Comparison of ENCODE assay signal across 1 fruit fly cellular context in genomic region chrX:16384843-16385726, dm6.
TF ChIP-seq lines count a peak whose summit lies in the region.

Gene CG9992 (minus strand): TSS chrX:16384908.
Gene CG4239 (plus strand): TSS chrX:16385278.

TF ChIP-seq in whole organism, embryonic, 481 proteins besides CTCF, POLR2A, EP300 and RAD21 (continued from another document and continues in another):
- TF ChIP-seq CG10979 (tag; optimal IDR thresholded peaks at IDR 0.05; lab: Kevin White, UChicago), result peak; percentile 17
- peak; percentile 27 for TF ChIP-seq Ets97D (GFP tag; optimal IDR thresholded peaks at IDR 0.05; lab: Kevin White, UChicago)
- peak; percentile 53; the same call in 1 of the 2 replicates for TF ChIP-seq HLH3B (GFP tag; IDR thresholded peaks at IDR 0.05; lab: Robert Waterston, UW)
- no peak for TF ChIP-seq CG7928 (GFP tag; optimal IDR thresholded peaks at IDR 0.05; lab: Kevin White, UChicago)
- TF ChIP-seq Gsc (GFP tag; IDR thresholded peaks at IDR 0.05; lab: Robert Waterston, UW), result no peak
- no peak; the same call in 1 of the 2 replicates for TF ChIP-seq Ravus (GFP tag; IDR thresholded peaks at IDR 0.05; lab: Robert Waterston, UW)
- TF ChIP-seq CoRest (tag; optimal IDR thresholded peaks at IDR 0.05; lab: Kevin White, UChicago), result peak; percentile 85
- no peak for TF ChIP-seq bigmax (GFP tag; optimal IDR thresholded peaks at IDR 0.05; lab: Kevin White, UChicago)
- TF ChIP-seq CG6254 (GFP tag; optimal IDR thresholded peaks at IDR 0.05; lab: Kevin White, UChicago), result no peak
- peak; percentile 58 for TF ChIP-seq twi (tag; optimal IDR thresholded peaks at IDR 0.05; lab: Kevin White, UChicago)
- peak; percentile 45; the same call in 1 of the 3 replicates for TF ChIP-seq tgo (GFP tag; IDR thresholded peaks at IDR 0.05; lab: Robert Waterston, UW)
- peak; percentile 50 for TF ChIP-seq shn (GFP tag; optimal IDR thresholded peaks at IDR 0.05; lab: Kevin White, UChicago)
- TF ChIP-seq slp2 (GFP tag; optimal IDR thresholded peaks at IDR 0.05; lab: Kevin White, UChicago), result no peak
- TF ChIP-seq CG8281 (tag; optimal IDR thresholded peaks at IDR 0.05; lab: Kevin White, UChicago), result no peak
- no peak for TF ChIP-seq jing (GFP tag; optimal IDR thresholded peaks at IDR 0.05; lab: Kevin White, UChicago)
- TF ChIP-seq tll (GFP tag; optimal IDR thresholded peaks at IDR 0.05; lab: Kevin White, UChicago), result no peak
- TF ChIP-seq CG1529 (GFP tag; optimal IDR thresholded peaks at IDR 0.05; lab: Kevin White, UChicago), result no peak
- no peak for TF ChIP-seq tup (GFP tag; optimal IDR thresholded peaks at IDR 0.05; lab: Kevin White, UChicago)
- peak; percentile 48 for TF ChIP-seq Meics (GFP tag; optimal IDR thresholded peaks at IDR 0.05; lab: Kevin White, UChicago)
- TF ChIP-seq CG18262 (tag; optimal IDR thresholded peaks at IDR 0.05; lab: Kevin White, UChicago), result peak; percentile 36
- no peak for TF ChIP-seq insv (GFP tag; optimal IDR thresholded peaks at IDR 0.05; lab: Kevin White, UChicago)
- TF ChIP-seq psq (GFP tag; optimal IDR thresholded peaks at IDR 0.05; lab: Kevin White, UChicago), result no peak
- TF ChIP-seq CG1233 (GFP tag; optimal IDR thresholded peaks at IDR 0.05; lab: Kevin White, UChicago), result no peak
- TF ChIP-seq Nf-YA (GFP tag; IDR thresholded peaks at IDR 0.05; lab: Robert Waterston, UW), result no peak
- TF ChIP-seq zen (tag; optimal IDR thresholded peaks at IDR 0.05; lab: Kevin White, UChicago), result peak; percentile 68
- no peak for TF ChIP-seq Awh (GFP tag; IDR thresholded peaks at IDR 0.05; lab: Robert Waterston, UW)
- TF ChIP-seq corto (GFP tag; optimal IDR thresholded peaks at IDR 0.05; lab: Kevin White, UChicago), result no peak
- peak; percentile 46 for TF ChIP-seq CG18619 (GFP tag; optimal IDR thresholded peaks at IDR 0.05; lab: Kevin White, UChicago)
- peak; percentile 38; the same call in 1 of the 2 replicates for TF ChIP-seq CG8765 (GFP tag; IDR thresholded peaks at IDR 0.05; lab: Robert Waterston, UW)
- peak; percentile 71; the same call in 2 of the 3 replicates for TF ChIP-seq CG6791 (GFP tag; IDR thresholded peaks at IDR 0.05; lab: Robert Waterston, UW; ENCODE audit: partially characterized antibody)
- no peak for TF ChIP-seq fd102C (GFP tag; optimal IDR thresholded peaks at IDR 0.05; lab: Kevin White, UChicago)
- TF ChIP-seq CG43689 (GFP tag; IDR thresholded peaks at IDR 0.05; lab: Robert Waterston, UW), result no peak
- TF ChIP-seq zfh2 (GFP tag; optimal IDR thresholded peaks at IDR 0.05; lab: Kevin White, UChicago), result peak; percentile 69
- peak; percentile 75 for TF ChIP-seq CG11504 (tag; optimal IDR thresholded peaks at IDR 0.05; lab: Kevin White, UChicago)
- no peak for TF ChIP-seq ro (GFP tag; IDR thresholded peaks at IDR 0.05; lab: Robert Waterston, UW)
- TF ChIP-seq CG2678 (tag; optimal IDR thresholded peaks at IDR 0.05; lab: Kevin White, UChicago), result peak; percentile 74
- TF ChIP-seq stc (GFP tag; IDR thresholded peaks at IDR 0.05; lab: Robert Waterston, UW), result no peak
- TF ChIP-seq CG13123 (GFP tag; optimal IDR thresholded peaks at IDR 0.05; lab: Kevin White, UChicago), result no peak
- no peak for TF ChIP-seq NC2β (GFP tag; optimal IDR thresholded peaks at IDR 0.05; lab: Kevin White, UChicago)
- no peak for TF ChIP-seq CG3726 (GFP tag; IDR thresholded peaks at IDR 0.05; lab: Robert Waterston, UW)
- TF ChIP-seq hkb (optimal IDR thresholded peaks at IDR 0.05; lab: Kevin White, UChicago), result peak; percentile 70
- no peak for TF ChIP-seq hkb (GFP tag; IDR thresholded peaks at IDR 0.05; lab: Robert Waterston, UW)
- peak; percentile 58 for TF ChIP-seq lilli (GFP tag; optimal IDR thresholded peaks at IDR 0.05; lab: Kevin White, UChicago)
- no peak for TF ChIP-seq CG16779 (GFP tag; IDR thresholded peaks at IDR 0.05; lab: Robert Waterston, UW)
- TF ChIP-seq CHES-1-like (GFP tag; optimal IDR thresholded peaks at IDR 0.05; lab: Kevin White, UChicago), result peak; percentile 57
- no peak for TF ChIP-seq MESR4 (GFP tag; optimal IDR thresholded peaks at IDR 0.05; lab: Kevin White, UChicago)
- TF ChIP-seq rib (GFP tag; IDR thresholded peaks at IDR 0.05; lab: Robert Waterston, UW), result no peak
- peak; percentile 28; the same call in 1 of the 2 replicates for TF ChIP-seq Xrp1 (GFP tag; IDR thresholded peaks at IDR 0.05; lab: Robert Waterston, UW)
- no peak for TF ChIP-seq CG3838 (GFP tag; optimal IDR thresholded peaks at IDR 0.05; lab: Kevin White, UChicago)
- TF ChIP-seq Usf (GFP tag; optimal IDR thresholded peaks at IDR 0.05; lab: Kevin White, UChicago), result peak; percentile 55
- TF ChIP-seq CG11695 (GFP tag; IDR thresholded peaks at IDR 0.05; lab: Robert Waterston, UW), result no peak
- peak; percentile 24 for TF ChIP-seq Sox100B (GFP tag; optimal IDR thresholded peaks at IDR 0.05; lab: Kevin White, UChicago)
- peak; percentile 47; the same call in 1 of the 3 replicates for TF ChIP-seq ci (GFP tag; IDR thresholded peaks at IDR 0.05; lab: Robert Waterston, UW)
- TF ChIP-seq Max (GFP tag; optimal IDR thresholded peaks at IDR 0.05; lab: Kevin White, UChicago), result peak; percentile 49
- peak; percentile 40 for TF ChIP-seq unpg (GFP tag; optimal IDR thresholded peaks at IDR 0.05; lab: Kevin White, UChicago)
- peak; percentile 62 for TF ChIP-seq CG1602 (GFP tag; optimal IDR thresholded peaks at IDR 0.05; lab: Kevin White, UChicago)
- peak; percentile 25 for TF ChIP-seq CG4328 (GFP tag; optimal IDR thresholded peaks at IDR 0.05; lab: Kevin White, UChicago)
- peak; percentile 44; the same call in 1 of the 3 replicates for TF ChIP-seq zfh1 (GFP tag; IDR thresholded peaks at IDR 0.05; lab: Robert Waterston, UW)
- no peak for TF ChIP-seq GATAe (GFP tag; conservative IDR thresholded peaks at IDR 0.05; lab: Robert Waterston, UW)
- TF ChIP-seq Mad (GFP tag; optimal IDR thresholded peaks at IDR 0.05; lab: Kevin White, UChicago), result peak; percentile 11
- peak; percentile 83 for TF ChIP-seq Med (GFP tag; lab: Kevin White, UChicago)
- peak; percentile 63; the same call in 1 of the 2 replicates for TF ChIP-seq al (GFP tag; IDR thresholded peaks at IDR 0.05; lab: Robert Waterston, UW)
- no peak for TF ChIP-seq ftz-f1 (GFP tag; optimal IDR thresholded peaks at IDR 0.05; lab: Kevin White, UChicago)
- TF ChIP-seq Hey (tag; optimal IDR thresholded peaks at IDR 0.05; lab: Kevin White, UChicago), result no peak
- TF ChIP-seq NFAT (GFP tag; IDR thresholded peaks at IDR 0.05; lab: Robert Waterston, UW), result peak; percentile 48; the same call in 1 of the 2 replicates
- TF ChIP-seq CG6813 (GFP tag; optimal IDR thresholded peaks at IDR 0.05; lab: Kevin White, UChicago), result peak; percentile 6
- no peak for TF ChIP-seq sens-2 (GFP tag; IDR thresholded peaks at IDR 0.05; lab: Robert Waterston, UW)
- no peak for TF ChIP-seq h (optimal IDR thresholded peaks at IDR 0.05; lab: Kevin White, UChicago)
- TF ChIP-seq Gug (GFP tag; IDR thresholded peaks at IDR 0.05; lab: Robert Waterston, UW), result peak; percentile 47; the same call in 2 of the 4 replicates
- peak in 1 of 2 experiments; percentile 39 for TF ChIP-seq bsh (GFP tag; optimal IDR thresholded peaks at IDR 0.05; lab: Kevin White, UChicago)
- TF ChIP-seq Lhr (GFP tag; optimal IDR thresholded peaks at IDR 0.05; lab: Kevin White, UChicago), result peak; percentile 78
- TF ChIP-seq Pdp1 (GFP tag; optimal IDR thresholded peaks at IDR 0.05; lab: Kevin White, UChicago), result peak; percentile 40 to 82
- no peak for TF ChIP-seq CG6854 (GFP tag; optimal IDR thresholded peaks at IDR 0.05; lab: Kevin White, UChicago)
- no peak for TF ChIP-seq ash1 (GFP tag; optimal IDR thresholded peaks at IDR 0.05; lab: Kevin White, UChicago)
- no peak for TF ChIP-seq org-1 (GFP tag; optimal IDR thresholded peaks at IDR 0.05; lab: Kevin White, UChicago)
- TF ChIP-seq wdn (GFP tag; IDR thresholded peaks at IDR 0.05; lab: Robert Waterston, UW), result no peak; the same call in 1 of the 2 replicates
- peak; percentile 61 for TF ChIP-seq mam (GFP tag; optimal IDR thresholded peaks at IDR 0.05; lab: Kevin White, UChicago)
- no peak for TF ChIP-seq CG1647 (GFP tag; optimal IDR thresholded peaks at IDR 0.05; lab: Kevin White, UChicago)
- TF ChIP-seq wek (GFP tag; optimal IDR thresholded peaks at IDR 0.05; lab: Kevin White, UChicago), result peak; percentile 61
- TF ChIP-seq vnd (GFP tag; IDR thresholded peaks at IDR 0.05; lab: Robert Waterston, UW; ENCODE audit: partially characterized antibody), result no peak; the same call in 2 of the 3 replicates
- no peak for TF ChIP-seq pros (GFP tag; optimal IDR thresholded peaks at IDR 0.05; lab: Kevin White, UChicago)
- TF ChIP-seq pita (GFP tag; optimal IDR thresholded peaks at IDR 0.05; lab: Kevin White, UChicago), result no peak
- TF ChIP-seq CG10267 (tag; optimal IDR thresholded peaks at IDR 0.05; lab: Kevin White, UChicago), result peak; percentile 93
- peak; percentile 53 for TF ChIP-seq Fer3 (tag; optimal IDR thresholded peaks at IDR 0.05; lab: Kevin White, UChicago)
- peak; percentile 43; the same call in 1 of the 2 replicates for TF ChIP-seq hbn (GFP tag; IDR thresholded peaks at IDR 0.05; lab: Robert Waterston, UW; ENCODE audit: partially characterized antibody)
- no peak; the same call in 2 of the 3 replicates for TF ChIP-seq CG14050 (GFP tag; IDR thresholded peaks at IDR 0.05; lab: Robert Waterston, UW)
- TF ChIP-seq CG11560 (tag; IDR thresholded peaks at IDR 0.05; lab: Robert Waterston, UW), result 0 out of 3 replicates have a peak, but pooled peaks have one; percentile 51
- peak; percentile 10 for TF ChIP-seq sd (tag; optimal IDR thresholded peaks at IDR 0.05; lab: Kevin White, UChicago)
- no peak for TF ChIP-seq sima (GFP tag; optimal IDR thresholded peaks at IDR 0.05; lab: Kevin White, UChicago)
- no peak for TF ChIP-seq CG4854 (GFP tag; optimal IDR thresholded peaks at IDR 0.05; lab: Kevin White, UChicago)
- TF ChIP-seq scrt (GFP tag; optimal IDR thresholded peaks at IDR 0.05; lab: Kevin White, UChicago), result no peak
- peak; percentile 51 for TF ChIP-seq pnt (GFP tag; optimal IDR thresholded peaks at IDR 0.05; lab: Kevin White, UChicago)
- peak; percentile 73 for TF ChIP-seq CG13424 (tag; optimal IDR thresholded peaks at IDR 0.05; lab: Kevin White, UChicago)
- TF ChIP-seq E2f1 (GFP tag; IDR thresholded peaks at IDR 0.05; lab: Robert Waterston, UW), result peak; percentile 46; the same call in 1 of the 2 replicates
- TF ChIP-seq CG10959 (GFP tag; IDR thresholded peaks at IDR 0.05; lab: Robert Waterston, UW), result no peak
- peak; percentile 87 for TF ChIP-seq nmo (GFP tag; optimal IDR thresholded peaks at IDR 0.05; lab: Kevin White, UChicago)
- peak; percentile 79 for TF ChIP-seq CG9817 (tag; optimal IDR thresholded peaks at IDR 0.05; lab: Kevin White, UChicago)
- peak; percentile 51 for TF ChIP-seq CG2116 (GFP tag; optimal IDR thresholded peaks at IDR 0.05; lab: Kevin White, UChicago)
- TF ChIP-seq jigr1 (GFP tag; IDR thresholded peaks at IDR 0.05; lab: Robert Waterston, UW), result no peak
- 0 out of 3 replicates have a peak, but pooled peaks have one; percentile 27 for TF ChIP-seq Optix (GFP tag; IDR thresholded peaks at IDR 0.05; lab: Robert Waterston, UW)
- no peak for TF ChIP-seq CG17612 (GFP tag; IDR thresholded peaks at IDR 0.05; lab: Robert Waterston, UW)
- peak; percentile 74 for TF ChIP-seq CG8290 (GFP tag; optimal IDR thresholded peaks at IDR 0.05; lab: Kevin White, UChicago)
- TF ChIP-seq CG8290 (tag; optimal IDR thresholded peaks at IDR 0.05; lab: Kevin White, UChicago), result peak; percentile 18 to 61
- no peak for TF ChIP-seq abd-A (tag; optimal IDR thresholded peaks at IDR 0.05; lab: Kevin White, UChicago)
- no peak for TF ChIP-seq D (optimal IDR thresholded peaks at IDR 0.05; lab: Kevin White, UChicago)
- peak; percentile 52 for TF ChIP-seq D (GFP tag; optimal IDR thresholded peaks at IDR 0.05; lab: Kevin White, UChicago)
- no peak for TF ChIP-seq YL-1 (GFP tag; optimal IDR thresholded peaks at IDR 0.05; lab: Kevin White, UChicago)
- TF ChIP-seq CG6654 (GFP tag; optimal IDR thresholded peaks at IDR 0.05; lab: Kevin White, UChicago), result peak; percentile 3
- TF ChIP-seq CG6272 (GFP tag; IDR thresholded peaks at IDR 0.05; lab: Robert Waterston, UW), result peak; percentile 61
- no peak for TF ChIP-seq eve (GFP tag; optimal IDR thresholded peaks at IDR 0.05; lab: Kevin White, UChicago)
- TF ChIP-seq Eip74EF (GFP tag; optimal IDR thresholded peaks at IDR 0.05; lab: Kevin White, UChicago), result peak in 1 of 2 experiments; percentile 66
- TF ChIP-seq sug (tag; optimal IDR thresholded peaks at IDR 0.05; lab: Kevin White, UChicago), result peak; percentile 71
- no peak for TF ChIP-seq run (tag; optimal IDR thresholded peaks at IDR 0.05; lab: Kevin White, UChicago)
- TF ChIP-seq slbo (GFP tag; IDR thresholded peaks at IDR 0.05; lab: Robert Waterston, UW), result peak; percentile 76
- no peak for TF ChIP-seq cg (GFP tag; optimal IDR thresholded peaks at IDR 0.05; lab: Kevin White, UChicago)
- no peak for TF ChIP-seq ham (GFP tag; IDR thresholded peaks at IDR 0.05; lab: Robert Waterston, UW)
- TF ChIP-seq CG2120 (GFP tag; optimal IDR thresholded peaks at IDR 0.05; lab: Kevin White, UChicago), result peak; percentile 66
- TF ChIP-seq nom (GFP tag; optimal IDR thresholded peaks at IDR 0.05; lab: Kevin White, UChicago), result no peak
- TF ChIP-seq Bteb2 (GFP tag; optimal IDR thresholded peaks at IDR 0.05; lab: Kevin White, UChicago), result no peak
- peak; percentile 21 for TF ChIP-seq bab2 (GFP tag; optimal IDR thresholded peaks at IDR 0.05; lab: Kevin White, UChicago)
- peak; percentile 63 for TF ChIP-seq az2 (GFP tag; optimal IDR thresholded peaks at IDR 0.05; lab: Kevin White, UChicago)
- TF ChIP-seq TFAM (GFP tag; optimal IDR thresholded peaks at IDR 0.05; lab: Kevin White, UChicago), result no peak
- no peak for TF ChIP-seq CG15073 (GFP tag; optimal IDR thresholded peaks at IDR 0.05; lab: Kevin White, UChicago)
- TF ChIP-seq chinmo (GFP tag; IDR thresholded peaks at IDR 0.05; lab: Robert Waterston, UW; ENCODE audit: partially characterized antibody), result no peak
- peak; percentile 61 for TF ChIP-seq dmrt11E (tag; optimal IDR thresholded peaks at IDR 0.05; lab: Kevin White, UChicago)
- peak; percentile 20 for TF ChIP-seq CG17568 (GFP tag; optimal IDR thresholded peaks at IDR 0.05; lab: Kevin White, UChicago)
- TF ChIP-seq p53 (GFP tag; optimal IDR thresholded peaks at IDR 0.05; lab: Kevin White, UChicago), result no peak
- TF ChIP-seq dan (GFP tag; IDR thresholded peaks at IDR 0.05; lab: Robert Waterston, UW), result no peak
- TF ChIP-seq bbx (GFP tag; IDR thresholded peaks at IDR 0.05; lab: Robert Waterston, UW; ENCODE audit: partially characterized antibody), result peak; percentile 69
- TF ChIP-seq Hsf (GFP tag; optimal IDR thresholded peaks at IDR 0.05; lab: Kevin White, UChicago), result peak; percentile 51
- no peak; the same call in 1 of the 2 replicates for TF ChIP-seq CG32767 (GFP tag; IDR thresholded peaks at IDR 0.05; lab: Robert Waterston, UW)
- no peak for TF ChIP-seq CG18476 (GFP tag; optimal IDR thresholded peaks at IDR 0.05; lab: Kevin White, UChicago)
